Fruit fly (Drosophila melanogaster): ENCODE measurements around the gene CG1116.

DNA sequence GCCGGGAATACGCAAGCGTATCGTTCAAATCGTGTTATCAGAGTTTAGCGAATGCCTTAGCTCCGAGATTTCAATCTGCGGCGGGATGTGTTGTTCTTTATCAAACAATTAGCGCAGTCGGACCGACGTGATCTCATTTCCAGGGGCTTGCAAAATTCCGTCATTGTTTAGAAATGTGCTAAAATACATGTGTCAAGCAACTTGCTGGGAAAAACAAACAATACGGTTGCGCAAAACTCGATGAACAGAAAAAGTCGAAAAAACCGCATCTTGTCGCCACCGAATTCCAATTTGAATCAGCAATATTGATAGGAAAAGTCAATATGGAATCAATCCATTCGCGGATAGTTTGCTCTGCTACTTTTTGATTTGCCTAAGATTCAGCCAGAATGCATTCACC, 43.1 kb downstream of the CG1116 start, which contains the start of gene Tim17a2:
- TF ChIP-seq Dif (GFP tag; optimal IDR thresholded peaks at IDR 0.05; ENCODE audit: partially characterized antibody), result no peak
- no peak for TF ChIP-seq tai (GFP tag; optimal IDR thresholded peaks at IDR 0.05)
- no peak for TF ChIP-seq psq (GFP tag; optimal IDR thresholded peaks at IDR 0.05)
- no peak for TF ChIP-seq Abd-B (GFP tag; optimal IDR thresholded peaks at IDR 0.05)
- no peak for TF ChIP-seq sv (GFP tag; optimal IDR thresholded peaks at IDR 0.05)
- no peak for TF ChIP-seq dsf (GFP tag; optimal IDR thresholded peaks at IDR 0.05; ENCODE audit: borderline replicate concordance)
- TF ChIP-seq Hr78 (GFP tag; optimal IDR thresholded peaks at IDR 0.05), result no peak
- TF ChIP-seq dl (GFP tag; optimal IDR thresholded peaks at IDR 0.05; ENCODE audit: insufficient read depth in 1 of 2, partially characterized antibody in 2 of 2), result no peak
- TF ChIP-seq Hnf4 (GFP tag; optimal IDR thresholded peaks at IDR 0.05), result no peak
- no peak for TF ChIP-seq fru (GFP tag; optimal IDR thresholded peaks at IDR 0.05)
- TF ChIP-seq Mio (GFP tag; optimal IDR thresholded peaks at IDR 0.05), result no peak
- TF ChIP-seq brk (GFP tag; optimal IDR thresholded peaks at IDR 0.05), result no peak
- TF ChIP-seq jim (GFP tag; optimal IDR thresholded peaks at IDR 0.05), result no peak
- no peak for TF ChIP-seq Sp1 (GFP tag; optimal IDR thresholded peaks at IDR 0.05)
